Worm (Caenorhabditis elegans): ENCODE measurements around the gene M03C11.3.

- TF ChIP-seq lin-13 (GFP tag; optimal IDR thresholded peaks at IDR 0.05) (no peak), ceh-82 (tag; optimal IDR thresholded peaks at IDR 0.05) (no peak), F13H6.1 (tag; optimal IDR thresholded peaks at IDR 0.05) (no peak)
Observed at ce11 chrIII:10380640-10381039, 24.2 kb upstream of the M03C11.3 start.
